Fruit fly (Drosophila melanogaster): Measurements from ENCODE around the gene NP15.6.

The NP15.6 gene

DNA sequence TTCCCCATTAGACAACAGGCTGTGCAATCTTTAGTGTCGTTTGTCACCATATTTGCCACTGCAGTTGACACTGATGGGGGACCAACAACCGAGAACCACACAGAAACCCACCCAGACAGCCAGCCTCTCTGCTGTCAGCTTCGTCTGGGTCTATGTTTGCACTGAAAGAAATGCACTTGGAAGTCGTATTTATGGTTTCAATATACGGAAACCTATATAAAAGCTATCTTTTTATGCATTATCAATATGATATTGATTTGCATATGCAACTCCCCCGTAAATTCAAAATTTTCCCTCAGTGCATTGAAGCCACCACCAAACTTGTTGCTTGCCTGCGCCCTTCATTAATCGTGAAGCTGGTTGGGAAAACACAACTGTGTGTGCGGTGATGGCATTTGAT, 47.0 kb downstream of the NP15.6 start (continued):
- TF ChIP-seq scrt (GFP tag; optimal IDR thresholded peaks at IDR 0.05) (peak; percentile 4), CG14014 (GFP tag; IDR thresholded peaks at IDR 0.05) (0 out of 2 replicates have a peak, but pooled peaks have one; percentile 29), CG10274 (GFP tag; optimal IDR thresholded peaks at IDR 0.05) (no peak), Bteb2 (GFP tag; optimal IDR thresholded peaks at IDR 0.05) (no peak), CG8924 (tag; optimal IDR thresholded peaks at IDR 0.05) (no peak), Xbp1 (GFP tag; optimal IDR thresholded peaks at IDR 0.05) (peak; percentile 19), jing (GFP tag; optimal IDR thresholded peaks at IDR 0.05) (no peak), inv (GFP tag; IDR thresholded peaks at IDR 0.05; ENCODE audit: partially characterized antibody) (no peak), CG17359 (tag; optimal IDR thresholded peaks at IDR 0.05) (no peak), Stat92E (GFP tag; optimal IDR thresholded peaks at IDR 0.05) (no peak), luna (GFP tag; optimal IDR thresholded peaks at IDR 0.05) (no peak), lilli (GFP tag; optimal IDR thresholded peaks at IDR 0.05) (no peak), Blimp-1 (GFP tag; optimal IDR thresholded peaks at IDR 0.05) (peak; percentile 30), danr (GFP tag; IDR thresholded peaks at IDR 0.05) (no peak), gsb (GFP tag; IDR thresholded peaks at IDR 0.05) (no peak), CTCF (GFP tag; optimal IDR thresholded peaks at IDR 0.05) (no peak), Fer3 (tag; optimal IDR thresholded peaks at IDR 0.05) (no peak), ssp (GFP tag; IDR thresholded peaks at IDR 0.05) (0 out of 2 replicates have a peak, but pooled peaks have one; percentile 23), sim (GFP tag; IDR thresholded peaks at IDR 0.05) (no peak), HLH3B (GFP tag; IDR thresholded peaks at IDR 0.05) (peak; percentile 33; the same call in 1 of the 2 replicates), Gug (GFP tag; IDR thresholded peaks at IDR 0.05) (peak; percentile 18; the same call in 1 of the 4 replicates), CG10366 (GFP tag; IDR thresholded peaks at IDR 0.05) (peak; percentile 28; the same call in 1 of the 2 replicates), MBD-R2 (GFP tag; IDR thresholded peaks at IDR 0.05) (no peak), crc (GFP tag; optimal IDR thresholded peaks at IDR 0.05) (no peak), NFAT (GFP tag; IDR thresholded peaks at IDR 0.05) (no peak), CG1233 (GFP tag; optimal IDR thresholded peaks at IDR 0.05) (no peak), CG12219 (GFP tag; optimal IDR thresholded peaks at IDR 0.05) (no peak), kay (GFP tag; optimal IDR thresholded peaks at IDR 0.05) (no peak), Fer1 (GFP tag; optimal IDR thresholded peaks at IDR 0.05) (no peak), ara (GFP tag; IDR thresholded peaks at IDR 0.05) (peak; percentile 53; the same call in 1 of the 2 replicates), CG8944 (GFP tag; optimal IDR thresholded peaks at IDR 0.05) (no peak), tin (GFP tag; optimal IDR thresholded peaks at IDR 0.05) (peak; percentile 17), Sox102F (GFP tag; optimal IDR thresholded peaks at IDR 0.05) (peak; percentile 7), ATbp (GFP tag; optimal IDR thresholded peaks at IDR 0.05) (no peak), Rx (GFP tag; IDR thresholded peaks at IDR 0.05) (peak; percentile 50; the same call in 1 of the 2 replicates), CG13287 (GFP tag; IDR thresholded peaks at IDR 0.05; ENCODE audit: partially characterized antibody) (no peak), nerfin-2 (GFP tag; IDR thresholded peaks at IDR 0.05; ENCODE audit: partially characterized antibody) (no peak), schlank (tag; optimal IDR thresholded peaks at IDR 0.05) (no peak), CG4360 (GFP tag; IDR thresholded peaks at IDR 0.05) (peak; percentile 50), CG42726 (GFP tag; IDR thresholded peaks at IDR 0.05; ENCODE audit: partially characterized antibody) (no peak), CG12769 (tag; optimal IDR thresholded peaks at IDR 0.05) (no peak), tio (GFP tag; optimal IDR thresholded peaks at IDR 0.05) (no peak), C15 (GFP tag; IDR thresholded peaks at IDR 0.05) (no peak), CG11695 (GFP tag; IDR thresholded peaks at IDR 0.05) (no peak), nmo (GFP tag; optimal IDR thresholded peaks at IDR 0.05) (peak; percentile 15), CG9817 (tag; optimal IDR thresholded peaks at IDR 0.05) (no peak), gce (GFP tag; IDR thresholded peaks at IDR 0.05) (0 out of 3 replicates have a peak, but pooled peaks have one; percentile 22), az2 (GFP tag; optimal IDR thresholded peaks at IDR 0.05) (no peak), otp (GFP tag; IDR thresholded peaks at IDR 0.05) (peak; percentile 41; the same call in 1 of the 3 replicates), CG4707 (GFP tag; optimal IDR thresholded peaks at IDR 0.05) (no peak), CG18262 (tag; optimal IDR thresholded peaks at IDR 0.05) (peak; percentile 35)

Data from whole organism, embryonic.